Worm (Caenorhabditis elegans): ENCODE results near the gene cal-1.

DNA sequence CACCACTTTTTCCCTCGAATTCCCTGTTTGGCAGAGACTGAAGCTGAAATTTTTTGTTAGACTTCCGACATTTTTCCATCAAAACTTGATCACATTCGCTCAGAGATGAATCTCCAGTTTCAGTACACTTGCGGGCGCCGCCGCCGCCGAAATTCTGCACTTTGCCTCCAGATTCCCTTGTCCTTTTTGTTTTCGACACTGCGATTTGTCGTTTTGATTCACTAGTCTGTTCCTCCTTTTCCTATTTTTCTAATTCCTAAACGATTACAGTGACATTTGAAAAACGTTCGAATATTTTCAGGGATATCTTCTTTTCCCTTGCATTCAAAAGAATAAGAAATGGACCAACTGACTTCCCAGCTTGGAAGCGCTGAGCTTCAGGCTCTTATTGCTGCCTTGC is 23.7 kb upstream of the cal-1 start, which contains the start of gene F45D3.2:
- no peak for TF ChIP-seq pqm-1 (tag; optimal IDR thresholded peaks at IDR 0.05)
- TF ChIP-seq lin-15B (tag; optimal IDR thresholded peaks at IDR 0.05) = no peak
- TF ChIP-seq nhr-111 (GFP tag; optimal IDR thresholded peaks at IDR 0.05) = no peak
- no peak for TF ChIP-seq ama-1 (optimal IDR thresholded peaks at IDR 0.05)

Measured in whole organism, L4 larva.